Worm (Caenorhabditis elegans): ENCODE measurements around the gene dhs-17.

DNA sequence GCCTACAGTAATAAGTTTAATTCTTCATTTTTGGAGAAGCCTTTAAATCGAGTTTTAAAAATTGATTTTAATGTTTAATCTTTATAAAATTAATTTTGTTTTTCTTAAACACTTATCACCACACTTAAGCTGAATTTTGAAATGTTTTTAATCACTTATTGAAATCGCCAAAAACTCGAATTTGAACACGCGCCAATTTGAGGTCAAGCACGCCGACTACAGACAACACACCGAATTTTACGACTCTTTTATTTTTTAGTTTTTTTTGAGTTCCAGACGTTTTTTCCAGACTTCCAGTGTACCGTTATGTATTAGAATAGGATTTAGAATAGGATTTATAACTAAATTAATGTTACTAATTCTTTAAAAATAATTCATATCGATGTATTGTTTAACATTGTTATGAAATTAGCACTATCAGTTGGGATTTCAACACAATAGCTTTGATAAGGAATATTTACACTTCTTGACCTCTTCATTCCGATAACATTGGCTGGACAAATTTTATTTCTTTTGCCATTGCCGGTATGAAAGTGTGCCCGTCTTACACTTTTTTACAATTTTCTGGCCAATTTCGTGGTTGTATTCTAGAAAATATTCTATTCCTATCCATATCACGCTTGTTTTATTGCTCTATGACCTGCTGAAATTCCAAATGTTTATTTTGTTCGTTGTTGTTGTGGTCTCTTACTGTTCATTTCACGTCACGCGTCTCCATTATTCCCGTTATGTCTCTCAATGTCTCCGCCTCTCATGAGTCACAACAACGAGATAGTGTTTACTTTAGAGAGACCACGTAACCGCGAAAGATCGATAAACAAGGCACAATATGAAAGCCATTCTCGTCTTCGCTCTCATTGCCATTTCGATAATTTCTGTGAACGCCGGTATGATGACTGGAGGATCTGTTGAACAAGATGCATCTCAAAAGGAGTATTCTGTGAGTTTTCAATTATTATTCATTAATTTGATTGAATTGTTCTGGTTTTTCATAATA lies 9.0 kb upstream of the dhs-17 start, which contains the start of gene cpi-2:
- no peak for TF ChIP-seq W03F9.2 (tag; optimal IDR thresholded peaks at IDR 0.05)
- no peak for TF ChIP-seq dao-5 (tag; optimal IDR thresholded peaks at IDR 0.05)

Measured in whole organism, L4/young adult.